Worm (Caenorhabditis elegans) whole organism, L4 larva: Measurements from ENCODE around the gene ric-7.

Experiments
- D1046.2 ChIP-seq: fragments of 200-800 bp; sonication (Bioruptor generic); IDR thresholded peaks from 2 replicates; pipeline ENCODE4 v1.3.6; 2022; ENCODE audit warnings: missing genetic modification characterization, missing compliant biosample characterization
- F10B5.3 ChIP-seq: sonication (generic microtip); optimal IDR thresholded peaks from 2 replicates; lab custom pipeline; 2016; ENCODE audit warnings: mild to moderate bottlenecking, missing genetic modification characterization, missing compliant biosample characterization
- F37D6.2 ChIP-seq: sonication (generic microtip); optimal IDR thresholded peaks from 2 replicates; lab custom pipeline; 2016; ENCODE audit warnings: mild to moderate bottlenecking, missing genetic modification characterization, missing compliant biosample characterization
- F49E8.2 ChIP-seq: sonication (generic microtip); optimal IDR thresholded peaks from 2 replicates; lab custom pipeline; 2016; ENCODE audit warnings: missing compliant biosample characterization, mild to moderate bottlenecking, missing genetic modification characterization, borderline replicate concordance
- R02D3.7 ChIP-seq: fragments of 150-350 bp; sonication (generic microtip); optimal IDR thresholded peaks from 3 replicates; lab custom pipeline; 2014; ENCODE audit warnings: missing biosample characterization, missing genetic modification characterization
- Y75B8A.6 ChIP-seq: fragments of 200-800 bp; sonication (Bioruptor generic); IDR thresholded peaks from 2 replicates; pipeline ENCODE4 v1.3.6; 2022; ENCODE audit warnings: missing genetic modification reagents, missing genetic modification characterization, missing compliant biosample characterization
- aly-2 ChIP-seq: sonication (generic microtip); optimal IDR thresholded peaks from 2 replicates; lab custom pipeline; 2018; ENCODE audit warnings: missing biosample characterization, missing genetic modification characterization
- ceh-20 ChIP-seq: fragments of 200-800 bp; sonication (Bioruptor generic); IDR thresholded peaks from 2 replicates; pipeline ENCODE4 v1.3.6; 2022; ENCODE audit warnings: missing genetic modification reagents, missing genetic modification characterization, missing compliant biosample characterization
- cey-2 ChIP-seq: sonication (generic microtip); optimal IDR thresholded peaks from 3 replicates; lab custom pipeline; 2017; ENCODE audit warnings: missing genetic modification characterization, mild to moderate bottlenecking, missing compliant biosample characterization, antibody characterized with exemption, borderline replicate concordance; ENCODE audit not compliant: insufficient read depth
- daf-16 ChIP-seq, 3 experiments: sonication (generic microtip); optimal IDR thresholded peaks; 2 replicates each; lab custom pipeline; 2016 to 2017; ENCODE audit warnings: missing genetic modification characterization in 3 of 3, missing genetic modification reagents in 3 of 3, mild to moderate bottlenecking in 2 of 3, missing compliant biosample characterization in 2 of 3, missing biosample characterization in 1 of 3, moderate library complexity in 1 of 3
- dmd-6 ChIP-seq: fragments of 200-800 bp; sonication (Bioruptor generic); IDR thresholded peaks from 2 replicates; pipeline ENCODE4 v1.3.6; 2022; ENCODE audit warnings: missing genetic modification reagents, missing genetic modification characterization, missing compliant biosample characterization
- dmd-9 ChIP-seq: fragments of 200-800 bp; sonication (Bioruptor generic); IDR thresholded peaks from 2 replicates; pipeline ENCODE4 v1.3.6; 2022; ENCODE audit warnings: missing genetic modification reagents, missing genetic modification characterization, missing compliant biosample characterization
- duxl-1 ChIP-seq: sonication (generic microtip); optimal IDR thresholded peaks from 2 replicates; lab custom pipeline; 2016; ENCODE audit warnings: mild to moderate bottlenecking, missing genetic modification characterization, moderate library complexity, missing compliant biosample characterization; ENCODE audit not compliant: poor library complexity
- hlh-11 ChIP-seq: fragments of 200-800 bp; sonication (Bioruptor generic); optimal IDR thresholded peaks from 2 replicates; lab custom pipeline; 2018; ENCODE audit warnings: mild to moderate bottlenecking, missing genetic modification characterization, missing compliant biosample characterization
- lin-38 ChIP-seq: fragments of 200-800 bp; sonication (Bioruptor generic); IDR thresholded peaks from 2 replicates; pipeline ENCODE4 v1.3.6; 2022; ENCODE audit warnings: missing genetic modification reagents, missing genetic modification characterization, missing compliant biosample characterization
- lin-39 ChIP-seq: fragments of 150-350 bp; optimal IDR thresholded peaks from 2 replicates; lab custom pipeline; 2014; ENCODE audit warnings: missing biosample characterization, missing genetic modification reagents, missing genetic modification characterization
- mes-2 ChIP-seq: sonication (generic microtip); optimal IDR thresholded peaks from 2 replicates; lab custom pipeline; 2016; ENCODE audit warnings: missing genotype, mild to moderate bottlenecking, missing genetic modification characterization, missing compliant biosample characterization; ENCODE audit not compliant: poor library complexity, severe bottlenecking
- nhr-10 ChIP-seq: fragments of 150-350 bp; optimal IDR thresholded peaks from 2 replicates; lab custom pipeline; 2014; ENCODE audit warnings: missing biosample characterization, missing genetic modification characterization
- nhr-6 ChIP-seq: fragments of 150-350 bp; optimal IDR thresholded peaks from 2 replicates; lab custom pipeline; 2014; ENCODE audit warnings: missing biosample characterization, missing genetic modification characterization
- pha-4 ChIP-seq, 2 experiments: fragments of 150-350 bp in 1 of 2; fragments of 200-800 bp in 1 of 2; sonication (Bioruptor generic) in 1 of 2; IDR thresholded peaks in 1 of 2; optimal IDR thresholded peaks in 1 of 2; 2 replicates each; pipeline versions ENCODE4 v1.3.6 to Lab custom; 2014 to 2022; ENCODE audit warnings: missing genetic modification characterization in 2 of 2, missing genetic modification reagents in 2 of 2, missing biosample characterization in 1 of 2, missing compliant biosample characterization in 1 of 2
- sdz-12 ChIP-seq: fragments of 200-800 bp; sonication (Bioruptor generic); optimal IDR thresholded peaks from 2 replicates; lab custom pipeline; 2018; ENCODE audit warnings: mild to moderate bottlenecking, missing genetic modification characterization, missing compliant biosample characterization
- snpc-1.2 ChIP-seq: fragments of 200-800 bp; sonication (Bioruptor generic); IDR thresholded peaks from 2 replicates; pipeline ENCODE4 v1.3.6; 2022; ENCODE audit warnings: missing genetic modification reagents, missing genetic modification characterization, missing compliant biosample characterization
- unc-130 ChIP-seq: sonication (generic microtip); optimal IDR thresholded peaks from 2 replicates; lab custom pipeline; 2016; ENCODE audit warnings: missing genetic modification reagents, missing genetic modification characterization, missing compliant biosample characterization

Gene ric-7

ce11 chrV:13946385-13947019 is 59.2 kb downstream of the ric-7 start, which contains the start of the genes srx-10 and clec-226:
Gene srx-10, minus strand, starts transcription at chrV:13946485.
Gene clec-226, plus strand, starts transcription at chrV:13946969.
- no peak for TF ChIP-seq duxl-1 (tag; lab: Kevin White, UChicago)
- no peak for TF ChIP-seq sdz-12 (GFP tag; lab: Kevin White, UChicago)
- TF ChIP-seq unc-130 (GFP tag; lab: Kevin White, UChicago) = no peak
- TF ChIP-seq dmd-6 (GFP tag; lab: Robert Waterston, UW) = no peak
- TF ChIP-seq pha-4 (GFP tag; IDR thresholded peaks at IDR 0.05; lab: Robert Waterston, UW) = no peak
- no peak for TF ChIP-seq pha-4 (tag; optimal IDR thresholded peaks at IDR 0.05; lab: Kevin White, UChicago)
- no peak for TF ChIP-seq lin-39 (tag; lab: Kevin White, UChicago)
- TF ChIP-seq daf-16 (GFP tag; optimal IDR thresholded peaks at IDR 0.05; lab: Kevin White, UChicago) = no peak
- TF ChIP-seq daf-16 (tag; optimal IDR thresholded peaks at IDR 0.05; lab: Kevin White, UChicago) = no peak
- no peak for TF ChIP-seq F37D6.2 (tag; lab: Kevin White, UChicago)
- TF ChIP-seq F49E8.2 (tag; lab: Kevin White, UChicago) = no peak
- TF ChIP-seq snpc-1.2 (GFP tag; lab: Robert Waterston, UW) = no peak
- TF ChIP-seq cey-2 (tag; lab: Kevin White, UChicago) = no peak
- TF ChIP-seq ceh-20 = no peak
- TF ChIP-seq mes-2 (tag; lab: Kevin White, UChicago) = no peak
- TF ChIP-seq F10B5.3 (tag; lab: Kevin White, UChicago) = no peak
- TF ChIP-seq lin-38 = no peak
- TF ChIP-seq hlh-11 (tag; lab: Kevin White, UChicago) = no peak

ce11 chrV:13942082-13942481 is 63.6 kb downstream of the ric-7 start, which contains the start of gene dpr-1:
Gene dpr-1, minus strand, starts transcription at chrV:13942182.
- no peak for TF ChIP-seq nhr-10
- TF ChIP-seq nhr-6 (tag; lab: Kevin White, UChicago) = no peak
- TF ChIP-seq F37D6.2 (tag; lab: Kevin White, UChicago) = no peak
- no peak for TF ChIP-seq R02D3.7
- no peak for TF ChIP-seq aly-2 (tag; lab: Kevin White, UChicago)
- no peak for TF ChIP-seq Y75B8A.6 (GFP tag; lab: Robert Waterston, UW)
- TF ChIP-seq dmd-9 (GFP tag; lab: Robert Waterston, UW) = no peak
- no peak for TF ChIP-seq D1046.2
